Worm (Caenorhabditis elegans): ENCODE measurements around the gene F41G3.5.

- no peak for TF ChIP-seq fkh-10 (GFP tag; optimal IDR thresholded peaks at IDR 0.05)
- TF ChIP-seq K02D7.2 (tag; optimal IDR thresholded peaks at IDR 0.05) = no peak
- TF ChIP-seq fkh-6 (tag; optimal IDR thresholded peaks at IDR 0.05) = no peak
- no peak for TF ChIP-seq syd-9 (tag; optimal IDR thresholded peaks at IDR 0.05)
- no peak for TF ChIP-seq ceh-48 (tag; optimal IDR thresholded peaks at IDR 0.05)
- TF ChIP-seq ref-2 (tag; optimal IDR thresholded peaks at IDR 0.05) = no peak
- no peak for TF ChIP-seq hlh-30 (tag; optimal IDR thresholded peaks at IDR 0.05; ENCODE audit: insufficient read depth)
- TF ChIP-seq ceh-14 (tag; optimal IDR thresholded peaks at IDR 0.05) = no peak
- TF ChIP-seq sdc-2 (tag; optimal IDR thresholded peaks at IDR 0.05) = no peak
- TF ChIP-seq tbx-7 (tag; optimal IDR thresholded peaks at IDR 0.05) = no peak
- no peak for TF ChIP-seq ceh-30 (tag; optimal IDR thresholded peaks at IDR 0.05)
- TF ChIP-seq tbx-2 (tag; optimal IDR thresholded peaks at IDR 0.05) = no peak
- TF ChIP-seq nfya-1 (tag; optimal IDR thresholded peaks at IDR 0.05) = no peak
- no peak for TF ChIP-seq zip-5 (tag; optimal IDR thresholded peaks at IDR 0.05)
Measured at ce11 chrII:6781231-6781630, 34.7 kb downstream of the F41G3.5 start.

All from whole organism, late embryonic.